Fruit fly (Drosophila melanogaster) whole organism, embryonic: ENCODE data around the gene CG3104.
A peak's percentile ranks its signal among the peaks of the same experiment; 100 is the strongest.

Experiments used
- Asciz ChIP-seq: fragments of 200-800 bp; sonication (Bioruptor generic); optimal IDR thresholded peaks from 2 replicates; lab custom pipeline; 2017; ENCODE audit warnings: missing biosample characterization, mild to moderate bottlenecking, missing genetic modification characterization, missing genetic modification reagents
- B-H1 ChIP-seq: fragments of 200-800 bp; sonication (Bioruptor generic); IDR thresholded peaks from 3 replicates; pipeline ENCODE4 v1.3.6; 2022; ENCODE audit warnings: missing biosample characterization, missing genetic modification characterization
- CG1792 ChIP-seq: fragments of 200-800 bp; sonication (Bioruptor generic); optimal IDR thresholded peaks from 2 replicates; lab custom pipeline; 2016; ENCODE audit warnings: missing biosample characterization, missing genetic modification characterization
- CG18011 ChIP-seq: fragments of 200-800 bp; sonication (Bioruptor generic); optimal IDR thresholded peaks from 2 replicates; lab custom pipeline; 2017; ENCODE audit warnings: missing biosample characterization, missing genetic modification characterization, mild to moderate bottlenecking, moderate library complexity, missing genotype
- CG2202 ChIP-seq: fragments of 200-800 bp; sonication (Bioruptor generic); optimal IDR thresholded peaks from 2 replicates; lab custom pipeline; 2018; ENCODE audit warnings: missing biosample characterization, mild to moderate bottlenecking, missing genetic modification characterization
- CG32767 ChIP-seq: fragments of 200-800 bp; sonication (Bioruptor generic); IDR thresholded peaks from 2 replicates; pipeline ENCODE4 v1.3.6; 2022; ENCODE audit warnings: missing biosample characterization, missing genetic modification characterization
- CG5180 ChIP-seq: fragments of 200-800 bp; sonication (Bioruptor generic); optimal IDR thresholded peaks from 3 replicates; lab custom pipeline; 2017; ENCODE audit warnings: missing biosample characterization, missing genetic modification characterization, mild to moderate bottlenecking, moderate library complexity, missing genetic modification reagents
- CG6272 ChIP-seq: fragments of 200-800 bp; sonication (Bioruptor generic); IDR thresholded peaks from 2 replicates; pipeline ENCODE4 v1.3.6; 2022; ENCODE audit warnings: missing biosample characterization, missing genetic modification characterization
- CG8388 ChIP-seq: fragments of 200-800 bp; sonication (Bioruptor generic); optimal IDR thresholded peaks from 2 replicates; lab custom pipeline; 2019; ENCODE audit warnings: missing biosample characterization, mild to moderate bottlenecking, missing genetic modification characterization, moderate library complexity
- Dp ChIP-seq: fragments of 200-800 bp; sonication (Bioruptor generic); optimal IDR thresholded peaks from 2 replicates; lab custom pipeline; 2018; ENCODE audit warnings: missing biosample characterization, mild to moderate bottlenecking, missing genetic modification characterization, moderate library complexity
- Drgx ChIP-seq: fragments of 200-800 bp; sonication (Bioruptor generic); IDR thresholded peaks from 2 replicates; pipeline ENCODE4 v1.3.6; 2022; ENCODE audit warnings: missing biosample characterization, missing genetic modification characterization
- ERR ChIP-seq: fragments of 200-800 bp; sonication (Bioruptor generic); optimal IDR thresholded peaks from 2 replicates; lab custom pipeline; 2016; ENCODE audit warnings: missing biosample characterization, missing genetic modification characterization
- Gug ChIP-seq: fragments of 200-800 bp; sonication (Bioruptor generic); IDR thresholded peaks from 4 replicates; pipeline ENCODE4 v1.3.6; 2022; ENCODE audit warnings: missing biosample characterization, missing genetic modification characterization
- Lhr ChIP-seq: fragments of 200-800 bp; sonication (Bioruptor generic); optimal IDR thresholded peaks from 3 replicates; lab custom pipeline; 2017; ENCODE audit warnings: mild to moderate bottlenecking, missing biosample characterization, missing genetic modification reagents, missing genetic modification characterization
- Meics ChIP-seq: fragments of 200-800 bp; sonication (Bioruptor generic); optimal IDR thresholded peaks from 2 replicates; lab custom pipeline; 2017; ENCODE audit warnings: missing biosample characterization, mild to moderate bottlenecking, missing genetic modification characterization
- Nf-YC ChIP-seq: fragments of 200-800 bp; optimal IDR thresholded peaks from 3 replicates; lab custom pipeline; 2019; ENCODE audit warnings: missing biosample characterization, mild to moderate bottlenecking, missing genetic modification characterization, moderate library complexity
- NfI ChIP-seq: fragments of 200-800 bp; sonication (Bioruptor generic); optimal IDR thresholded peaks from 3 replicates; lab custom pipeline; 2018; ENCODE audit warnings: missing biosample characterization, mild to moderate bottlenecking, missing genetic modification characterization, moderate library complexity
- Oaz ChIP-seq: fragments of 200-800 bp; sonication (Bioruptor generic); IDR thresholded peaks from 2 replicates; pipeline ENCODE4 v1.3.6; 2022; ENCODE audit warnings: missing biosample characterization, missing genetic modification characterization
- Pdp1 ChIP-seq, 2 experiments: fragments of 200-800 bp; sonication (Bioruptor generic); optimal IDR thresholded peaks; 3 replicates each; lab custom pipeline; 2016; ENCODE audit warnings: missing biosample characterization in 2 of 2, missing genetic modification characterization in 2 of 2, mild to moderate bottlenecking in 1 of 2, moderate library complexity in 1 of 2
- Sox102F ChIP-seq: fragments of 200-800 bp; sonication (Bioruptor generic); optimal IDR thresholded peaks from 2 replicates; lab custom pipeline; 2018; ENCODE audit warnings: missing biosample characterization, mild to moderate bottlenecking, missing genetic modification characterization, moderate library complexity
- Spps ChIP-seq: fragments of 200-800 bp; sonication (Bioruptor generic); optimal IDR thresholded peaks from 2 replicates; lab custom pipeline; 2018; ENCODE audit warnings: missing biosample characterization, mild to moderate bottlenecking, missing genetic modification characterization
- Ssrp ChIP-seq: fragments of 200-800 bp; sonication (Bioruptor generic); optimal IDR thresholded peaks from 2 replicates; lab custom pipeline; 2018; ENCODE audit warnings: missing biosample characterization, mild to moderate bottlenecking, missing genetic modification characterization, moderate library complexity
- amos ChIP-seq: fragments of 200-800 bp; sonication (Bioruptor generic); IDR thresholded peaks from 2 replicates; pipeline ENCODE4 v1.3.6; 2022; ENCODE audit warnings: missing biosample characterization, missing genetic modification characterization; ENCODE audit not compliant: partially characterized antibody
- ash1 ChIP-seq: fragments of 200-800 bp; sonication (Bioruptor generic); optimal IDR thresholded peaks from 2 replicates; lab custom pipeline; 2018; ENCODE audit warnings: missing biosample characterization, mild to moderate bottlenecking, missing genetic modification characterization
- az2 ChIP-seq: fragments of 200-800 bp; sonication (Bioruptor generic); optimal IDR thresholded peaks from 3 replicates; lab custom pipeline; 2016; ENCODE audit warnings: missing biosample characterization, missing genetic modification characterization
- crc ChIP-seq: fragments of 200-800 bp; sonication (Bioruptor generic); optimal IDR thresholded peaks from 2 replicates; lab custom pipeline; 2016; ENCODE audit warnings: missing biosample characterization, missing genetic modification characterization
- croc ChIP-seq: fragments of 200-800 bp; sonication (Bioruptor generic); conservative IDR thresholded peaks from 3 replicates; pipeline ENCODE4 v1.3.6; 2022; ENCODE audit warnings: missing biosample characterization, missing genetic modification characterization
- dmrt99B ChIP-seq: fragments of 200-800 bp; sonication (Bioruptor generic); optimal IDR thresholded peaks from 2 replicates; lab custom pipeline; 2018; ENCODE audit warnings: missing biosample characterization, mild to moderate bottlenecking, missing genetic modification characterization, moderate library complexity
- ftz-f1 ChIP-seq: fragments of 200-800 bp; sonication (Bioruptor generic); optimal IDR thresholded peaks from 2 replicates; lab custom pipeline; 2016; ENCODE audit warnings: missing biosample characterization, missing genetic modification characterization
- gsb ChIP-seq: fragments of 200-800 bp; sonication (Bioruptor generic); IDR thresholded peaks from 2 replicates; pipeline ENCODE4 v1.3.6; 2022; ENCODE audit warnings: missing biosample characterization, missing genetic modification characterization
- lab ChIP-seq: fragments of 200-800 bp; sonication (Bioruptor generic); optimal IDR thresholded peaks from 3 replicates; lab custom pipeline; 2017; ENCODE audit warnings: missing biosample characterization, missing genetic modification characterization, mild to moderate bottlenecking, moderate library complexity, missing genetic modification reagents
- mld ChIP-seq: fragments of 200-800 bp; sonication (Bioruptor generic); IDR thresholded peaks from 3 replicates; pipeline ENCODE4 v1.3.6; 2022; ENCODE audit warnings: missing biosample characterization, missing genetic modification characterization; ENCODE audit not compliant: partially characterized antibody
- ssp ChIP-seq: fragments of 200-800 bp; sonication (Bioruptor generic); IDR thresholded peaks from 2 replicates; pipeline ENCODE4 v1.3.6; 2022; ENCODE audit warnings: missing biosample characterization, missing genetic modification characterization
- vnd ChIP-seq: fragments of 200-800 bp; sonication (Bioruptor generic); IDR thresholded peaks from 3 replicates; pipeline ENCODE4 v1.3.6; 2022; ENCODE audit warnings: missing biosample characterization, missing genetic modification characterization; ENCODE audit not compliant: partially characterized antibody
- z ChIP-seq: fragments of 200-800 bp; sonication (Bioruptor generic); IDR thresholded peaks from 3 replicates; pipeline ENCODE4 v1.3.6; 2022; ENCODE audit warnings: missing biosample characterization, missing genetic modification characterization

The CG3104 gene

DNA sequence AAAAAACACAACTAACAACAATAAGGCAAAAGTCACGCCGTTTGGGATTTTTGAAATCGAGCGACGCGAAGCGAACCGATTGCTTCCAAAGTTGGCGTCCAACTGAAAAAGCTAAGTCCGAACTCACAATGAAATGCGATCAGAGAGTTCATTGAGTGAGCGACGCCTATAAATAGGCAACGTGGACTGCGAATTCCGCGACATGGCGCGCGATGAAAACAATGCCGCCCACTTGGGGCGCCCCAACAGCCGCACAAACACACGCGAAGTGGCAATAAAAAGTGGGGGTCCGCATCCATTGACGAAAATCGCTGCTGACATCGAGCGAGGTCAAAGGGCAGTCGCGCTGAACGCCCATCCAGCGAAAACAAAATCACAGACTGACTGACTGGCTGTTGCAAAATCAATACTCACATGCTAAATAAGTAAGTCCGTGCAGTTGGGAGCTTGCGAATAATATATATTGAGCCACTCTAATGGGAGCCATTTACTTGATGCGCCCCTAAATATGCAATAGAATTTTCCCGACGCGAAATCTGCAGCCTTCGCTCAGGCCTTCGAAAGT is 292 bp downstream of the CG3104 start (continued):
- peak in 1 of 2 experiments; percentile 74 for TF ChIP-seq Pdp1 (GFP tag; optimal IDR thresholded peaks at IDR 0.05; lab: Kevin White, UChicago)
- peak; percentile 2 for TF ChIP-seq NfI (GFP tag; lab: Kevin White, UChicago)
- no peak for TF ChIP-seq CG6272 (GFP tag; lab: Robert Waterston, UW)
- no peak for TF ChIP-seq Lhr (GFP tag; lab: Kevin White, UChicago)
- no peak for TF ChIP-seq ssp (GFP tag; lab: Robert Waterston, UW)
- TF ChIP-seq Sox102F, result peak; percentile 17
- TF ChIP-seq Asciz (GFP tag; lab: Kevin White, UChicago), result no peak
- TF ChIP-seq amos, result peak; percentile 2
- no peak for TF ChIP-seq crc (GFP tag; lab: Kevin White, UChicago)
- peak; percentile 50 for TF ChIP-seq CG5180 (GFP tag; lab: Kevin White, UChicago)
- no peak for TF ChIP-seq CG1792
- TF ChIP-seq ftz-f1 (GFP tag; lab: Kevin White, UChicago), result peak; percentile 71
- no peak for TF ChIP-seq CG32767 (GFP tag; lab: Robert Waterston, UW)
- TF ChIP-seq Meics (GFP tag; lab: Kevin White, UChicago), result no peak
- no peak for TF ChIP-seq gsb (GFP tag; lab: Robert Waterston, UW)

DNA sequence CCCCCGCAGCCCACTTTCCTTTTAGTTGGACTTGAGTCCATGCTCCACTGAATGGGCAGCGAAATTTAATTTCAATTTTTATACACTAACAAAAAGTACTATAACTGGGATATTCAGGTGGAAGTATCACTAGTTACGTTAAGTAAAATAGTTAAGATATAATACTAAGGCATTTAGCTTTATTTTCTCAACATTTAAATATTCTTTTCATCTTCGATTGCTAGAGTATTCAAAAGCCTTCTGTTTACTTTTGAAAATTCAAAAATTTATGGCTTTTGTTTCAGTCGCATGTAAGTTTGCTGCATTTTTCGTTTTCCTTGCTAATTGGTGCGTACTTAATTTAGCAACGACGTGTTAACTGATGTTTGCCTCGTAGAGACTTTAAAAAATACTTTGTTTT is 4.0 kb downstream of the CG3104 start:
- peak; percentile 40; the same call in 1 of the 2 replicates for TF ChIP-seq Drgx (GFP tag; lab: Robert Waterston, UW)
- peak; percentile 8 for TF ChIP-seq Sox102F
- TF ChIP-seq az2 (GFP tag; lab: Kevin White, UChicago), result no peak

DNA sequence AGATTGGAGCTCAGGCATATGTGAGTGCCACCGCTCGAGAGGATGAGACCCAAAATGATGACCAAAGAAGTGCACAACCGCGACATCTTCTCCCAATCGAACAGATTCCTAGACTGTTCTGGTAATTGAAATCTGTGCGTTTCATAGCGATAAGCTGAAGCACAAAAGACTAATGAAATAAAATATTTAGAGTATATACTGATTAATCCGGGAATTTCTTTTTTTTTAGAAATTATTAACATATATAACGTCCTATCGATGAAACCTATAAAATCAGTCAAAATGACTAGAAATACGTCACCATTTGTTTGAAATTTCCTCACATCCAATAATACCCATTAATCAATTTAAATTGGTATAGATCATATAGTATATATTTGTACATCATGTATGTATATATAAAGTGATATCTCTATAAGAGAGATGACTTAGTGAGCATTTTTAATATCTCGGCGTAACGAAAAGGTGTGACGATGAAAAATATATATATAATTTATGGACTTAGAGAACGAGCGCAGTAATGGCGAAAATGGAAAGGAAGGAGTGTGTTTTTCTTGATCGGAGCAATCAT is 8.4 kb downstream of the CG3104 start, which contains the start of the genes CG3117 and CG2983:
Gene CG3117, minus strand, starts transcription at position 101 of the 571 bp plus-strand sequence.
Gene CG2983, plus strand, starts transcription at position 521 of the 571 bp plus-strand sequence.
- no peak for TF ChIP-seq Ssrp (tag; lab: Kevin White, UChicago)
- TF ChIP-seq ERR, result no peak
- no peak for TF ChIP-seq ash1
- TF ChIP-seq CG8388 (GFP tag; lab: Kevin White, UChicago), result no peak
- no peak for TF ChIP-seq CG18011 (GFP tag; lab: Kevin White, UChicago)
- no peak for TF ChIP-seq mld (GFP tag; lab: Robert Waterston, UW)
- TF ChIP-seq dmrt99B, result no peak
- TF ChIP-seq CG2202 (tag; lab: Kevin White, UChicago), result no peak
- TF ChIP-seq Dp (GFP tag; lab: Kevin White, UChicago), result no peak
- TF ChIP-seq croc (GFP tag; lab: Robert Waterston, UW), result no peak
- TF ChIP-seq Oaz (GFP tag; lab: Robert Waterston, UW), result no peak
- TF ChIP-seq Gug (GFP tag; lab: Robert Waterston, UW), result no peak
- no peak for TF ChIP-seq lab
- TF ChIP-seq z (GFP tag; lab: Robert Waterston, UW), result no peak
- no peak for TF ChIP-seq Nf-YC (tag; lab: Kevin White, UChicago)
- TF ChIP-seq Spps (tag; lab: Kevin White, UChicago), result no peak
- no peak for TF ChIP-seq vnd (GFP tag; lab: Robert Waterston, UW)
- TF ChIP-seq B-H1 (GFP tag; lab: Robert Waterston, UW), result no peak
